Fruit fly (Drosophila melanogaster): ENCODE results near the gene CG9132.

The CG9132 gene

dm6 chrX:16768770-16769169 lies 31.7 kb downstream of the CG9132 start:
- TF ChIP-seq CG32264 (GFP tag; optimal IDR thresholded peaks at IDR 0.05) (no peak), Hnf4 (GFP tag; optimal IDR thresholded peaks at IDR 0.05) (no peak), Vsx2 (GFP tag; optimal IDR thresholded peaks at IDR 0.05; ENCODE audit: partially characterized antibody) (no peak)

dm6 chrX:16766868-16767431 lies 33.6 kb downstream of the CG9132 start:
- TF ChIP-seq HLH106 (tag; optimal IDR thresholded peaks at IDR 0.05) (no peak), CG9705 (GFP tag; optimal IDR thresholded peaks at IDR 0.05) (no peak)

DNA sequence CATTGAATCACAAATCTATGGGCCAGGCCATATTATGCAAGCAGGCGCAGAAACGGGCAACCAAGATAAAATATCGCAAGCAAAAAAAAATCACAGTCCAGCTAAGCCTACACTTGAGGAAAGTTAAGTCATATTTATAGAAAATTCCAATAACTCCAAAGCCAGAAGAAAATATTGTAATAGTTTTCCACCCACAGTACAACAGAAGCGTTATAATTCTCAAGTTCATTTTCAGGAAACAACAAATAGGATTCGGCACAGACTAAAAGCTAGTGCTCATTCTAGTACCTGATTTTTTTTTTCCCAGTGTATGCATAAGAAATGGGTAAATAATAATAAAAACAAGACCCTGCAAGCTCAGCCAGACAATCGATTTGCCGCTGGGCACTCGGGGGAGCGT lies 34.7 kb downstream of the CG9132 start:
- TF ChIP-seq foxo (GFP tag; optimal IDR thresholded peaks at IDR 0.05) (peak in 1 of 2 experiments; percentile 11), sage (GFP tag; optimal IDR thresholded peaks at IDR 0.05) (no peak)

- TF ChIP-seq N (GFP tag; optimal IDR thresholded peaks at IDR 0.05), result no peak
- TF ChIP-seq dsf (GFP tag; optimal IDR thresholded peaks at IDR 0.05; ENCODE audit: borderline replicate concordance), result no peak
- TF ChIP-seq Vsx2 (GFP tag; optimal IDR thresholded peaks at IDR 0.05; ENCODE audit: partially characterized antibody), result no peak
- TF ChIP-seq Myc (optimal IDR thresholded peaks at IDR 0.05), result no peak
- peak; percentile 20 for TF ChIP-seq OdsH (GFP tag; optimal IDR thresholded peaks at IDR 0.05)
- no peak for TF ChIP-seq CG9705 (GFP tag; optimal IDR thresholded peaks at IDR 0.05)
- TF ChIP-seq h (GFP tag; optimal IDR thresholded peaks at IDR 0.05), result peak; percentile 42
- peak; percentile 8 for TF ChIP-seq HLH106 (tag; optimal IDR thresholded peaks at IDR 0.05)
- TF ChIP-seq Hr83 (GFP tag; optimal IDR thresholded peaks at IDR 0.05; ENCODE audit: poor library complexity, severe bottlenecking), result no peak
- TF ChIP-seq foxo (GFP tag; optimal IDR thresholded peaks at IDR 0.05), result peak in 1 of 2 experiments; percentile 55
- peak; percentile 60 for TF ChIP-seq fru (GFP tag; optimal IDR thresholded peaks at IDR 0.05)
- no peak for TF ChIP-seq Jra (GFP tag; optimal IDR thresholded peaks at IDR 0.05)
- TF ChIP-seq rgr (GFP tag; optimal IDR thresholded peaks at IDR 0.05), result peak; percentile 0
- peak; percentile 19 for TF ChIP-seq Hnf4 (GFP tag; optimal IDR thresholded peaks at IDR 0.05)
- no peak for TF ChIP-seq brk (GFP tag; optimal IDR thresholded peaks at IDR 0.05)
- peak; percentile 30 for TF ChIP-seq ey (GFP tag; optimal IDR thresholded peaks at IDR 0.05)
- no peak for TF ChIP-seq Dif (GFP tag; optimal IDR thresholded peaks at IDR 0.05; ENCODE audit: partially characterized antibody)
- TF ChIP-seq jim (GFP tag; optimal IDR thresholded peaks at IDR 0.05), result no peak
- TF ChIP-seq br (GFP tag; optimal IDR thresholded peaks at IDR 0.05), result no peak
- TF ChIP-seq lola (GFP tag; optimal IDR thresholded peaks at IDR 0.05), result no peak
- no peak for TF ChIP-seq Abd-B (GFP tag; optimal IDR thresholded peaks at IDR 0.05)
- TF ChIP-seq sage (GFP tag; optimal IDR thresholded peaks at IDR 0.05), result no peak
- no peak for TF ChIP-seq Hr78 (GFP tag; optimal IDR thresholded peaks at IDR 0.05)
- no peak for TF ChIP-seq dl (GFP tag; optimal IDR thresholded peaks at IDR 0.05; ENCODE audit: insufficient read depth in 1 of 2, partially characterized antibody in 2 of 2)
- TF ChIP-seq woc (GFP tag; optimal IDR thresholded peaks at IDR 0.05), result peak; percentile 75
These were observed 35.6 kb downstream of the CG9132 start for dm6 chrX:16764955-16765354.

- no peak for TF ChIP-seq dl (GFP tag; optimal IDR thresholded peaks at IDR 0.05; ENCODE audit: insufficient read depth in 1 of 2, partially characterized antibody in 2 of 2)
- TF ChIP-seq Abd-B (GFP tag; optimal IDR thresholded peaks at IDR 0.05), result no peak
- peak; percentile 69 for TF ChIP-seq rgr (GFP tag; optimal IDR thresholded peaks at IDR 0.05)
- no peak for TF ChIP-seq Hr78 (GFP tag; optimal IDR thresholded peaks at IDR 0.05)
- no peak for TF ChIP-seq pan (optimal IDR thresholded peaks at IDR 0.05)
- TF ChIP-seq Myc (optimal IDR thresholded peaks at IDR 0.05), result no peak
- no peak for TF ChIP-seq brk (GFP tag; optimal IDR thresholded peaks at IDR 0.05)
- TF ChIP-seq dmrt93B (GFP tag; optimal IDR thresholded peaks at IDR 0.05), result peak; percentile 64
- TF ChIP-seq HLH106 (tag; optimal IDR thresholded peaks at IDR 0.05), result peak; percentile 71
- no peak for TF ChIP-seq dsf (GFP tag; optimal IDR thresholded peaks at IDR 0.05; ENCODE audit: borderline replicate concordance)
- no peak for TF ChIP-seq Dif (GFP tag; optimal IDR thresholded peaks at IDR 0.05; ENCODE audit: partially characterized antibody)
- no peak for TF ChIP-seq sv (GFP tag; optimal IDR thresholded peaks at IDR 0.05)
- no peak for TF ChIP-seq Vsx2 (GFP tag; optimal IDR thresholded peaks at IDR 0.05; ENCODE audit: partially characterized antibody)
- TF ChIP-seq Dfd (GFP tag; optimal IDR thresholded peaks at IDR 0.05), result no peak
- no peak for TF ChIP-seq Rel (GFP tag; optimal IDR thresholded peaks at IDR 0.05)
- TF ChIP-seq Rel (tag; optimal IDR thresholded peaks at IDR 0.05), result no peak
- peak; percentile 77 for TF ChIP-seq h (GFP tag; optimal IDR thresholded peaks at IDR 0.05)
- peak; percentile 68 for TF ChIP-seq ey (GFP tag; optimal IDR thresholded peaks at IDR 0.05)
- TF ChIP-seq Mio (GFP tag; optimal IDR thresholded peaks at IDR 0.05), result no peak
- no peak for TF ChIP-seq CrebA (GFP tag; optimal IDR thresholded peaks at IDR 0.05; ENCODE audit: borderline replicate concordance)
- TF ChIP-seq CG32264 (GFP tag; optimal IDR thresholded peaks at IDR 0.05), result no peak
- no peak for TF ChIP-seq N (GFP tag; optimal IDR thresholded peaks at IDR 0.05)
- peak; percentile 61 for TF ChIP-seq sage (GFP tag; optimal IDR thresholded peaks at IDR 0.05)
- TF ChIP-seq lola (GFP tag; optimal IDR thresholded peaks at IDR 0.05), result no peak
- peak; percentile 69 for TF ChIP-seq br (GFP tag; optimal IDR thresholded peaks at IDR 0.05)
- peak in 1 of 2 experiments; percentile 76 for TF ChIP-seq foxo (GFP tag; optimal IDR thresholded peaks at IDR 0.05)
- TF ChIP-seq tai (GFP tag; optimal IDR thresholded peaks at IDR 0.05), result no peak
- TF ChIP-seq CG9705 (GFP tag; optimal IDR thresholded peaks at IDR 0.05), result no peak
- TF ChIP-seq fru (GFP tag; optimal IDR thresholded peaks at IDR 0.05), result peak; percentile 76
- TF ChIP-seq usp (GFP tag; optimal IDR thresholded peaks at IDR 0.05), result no peak
- peak; percentile 42 for TF ChIP-seq OdsH (GFP tag; optimal IDR thresholded peaks at IDR 0.05)
- TF ChIP-seq psq (GFP tag; optimal IDR thresholded peaks at IDR 0.05), result peak; percentile 58
- no peak for TF ChIP-seq jim (GFP tag; optimal IDR thresholded peaks at IDR 0.05)
- TF ChIP-seq Hr83 (GFP tag; optimal IDR thresholded peaks at IDR 0.05; ENCODE audit: poor library complexity, severe bottlenecking), result no peak
- TF ChIP-seq Jra (GFP tag; optimal IDR thresholded peaks at IDR 0.05), result no peak
- TF ChIP-seq GATAd (GFP tag; optimal IDR thresholded peaks at IDR 0.05), result no peak
These were observed 39.0 kb downstream of the CG9132 start for dm6 chrX:16761531-16761930.
